Worm (Caenorhabditis elegans): Measurements from ENCODE around the gene mdt-19.

Gene mdt-19

ce11 chrIII:2636137-2636536 lies 38.3 kb downstream of the mdt-19 start, which contains the start of gene zmp-2:
Gene zmp-2, plus strand, starts transcription at chrIII:2636383.
- no peak for TF ChIP-seq W03F9.2 (tag; optimal IDR thresholded peaks at IDR 0.05)
- no peak for TF ChIP-seq dao-5 (tag; optimal IDR thresholded peaks at IDR 0.05)
- no peak for TF ChIP-seq him-1 (tag; optimal IDR thresholded peaks at IDR 0.05)

ce11 chrIII:2641659-2642058 lies 43.8 kb downstream of the mdt-19 start:
- TF ChIP-seq him-1 (tag; optimal IDR thresholded peaks at IDR 0.05) (no peak), dao-5 (tag; optimal IDR thresholded peaks at IDR 0.05) (no peak), W03F9.2 (tag; optimal IDR thresholded peaks at IDR 0.05) (no peak)

- TF ChIP-seq dao-5 (tag; optimal IDR thresholded peaks at IDR 0.05) (no peak), him-1 (tag; optimal IDR thresholded peaks at IDR 0.05) (no peak), W03F9.2 (tag; optimal IDR thresholded peaks at IDR 0.05) (no peak)
Measured at ce11 chrIII:2647194-2647925, 49.5 kb downstream of the mdt-19 start.

- TF ChIP-seq dao-5 (tag; optimal IDR thresholded peaks at IDR 0.05) (no peak), W03F9.2 (tag; optimal IDR thresholded peaks at IDR 0.05) (no peak), him-1 (tag; optimal IDR thresholded peaks at IDR 0.05) (no peak)
Measured at ce11 chrIII:2651519-2651918, 53.7 kb downstream of the mdt-19 start.

All from whole organism, L4/young adult.